Worm (Caenorhabditis elegans) whole organism, young adult: ENCODE measurements around the gene R11D1.3.

Source experiments
- F57C9.4 ChIP-seq: sonication (generic microtip); optimal IDR thresholded peaks from 2 replicates; lab custom pipeline; 2017; ENCODE audit warnings: mild to moderate bottlenecking, missing genetic modification characterization, missing compliant biosample characterization
- Y95B8A.8 ChIP-seq: fragments of 200-800 bp; sonication (Bioruptor generic); IDR thresholded peaks from 2 replicates; pipeline ENCODE4 v1.3.6; 2022; ENCODE audit warnings: missing genetic modification reagents, missing genetic modification characterization, missing compliant biosample characterization
- ceh-91 ChIP-seq: fragments of 200-800 bp; sonication (Bioruptor generic); IDR thresholded peaks from 2 replicates; pipeline ENCODE4 v1.3.6; 2022; ENCODE audit warnings: missing genetic modification reagents, missing genetic modification characterization, missing compliant biosample characterization

ce11 chrV:12729220-12729619 lies 17.3 kb upstream of the R11D1.3 start, which contains the start of gene R11D1.10:
- TF ChIP-seq ceh-91 (GFP tag; lab: Robert Waterston, UW) (no peak), Y95B8A.8 (no peak), F57C9.4 (tag; lab: Kevin White, UChicago) (no peak)
